Worm (Caenorhabditis elegans) whole organism, young adult: ENCODE results near the gene dpy-7.
A peak's percentile ranks its signal among the peaks of the same experiment; 100 is the strongest.

Experiments used
- F52B5.7 ChIP-seq: sonication (generic microtip); optimal IDR thresholded peaks from 2 replicates; lab custom pipeline; 2016; ENCODE audit warnings: mild to moderate bottlenecking, missing genetic modification characterization, missing compliant biosample characterization
- K11D2.4 ChIP-seq: fragments of 200-800 bp; sonication (Bioruptor generic); IDR thresholded peaks from 2 replicates; pipeline ENCODE4 v1.3.6; 2022; ENCODE audit warnings: missing genetic modification reagents, missing genetic modification characterization, missing compliant biosample characterization
- Y53G8AR.9 ChIP-seq: fragments of 200-800 bp; sonication (Bioruptor generic); conservative IDR thresholded peaks from 2 replicates; pipeline ENCODE4 v1.3.6; 2022; ENCODE audit warnings: missing genetic modification reagents, missing genetic modification characterization, missing compliant biosample characterization
- ZK185.1 ChIP-seq: sonication (generic microtip); optimal IDR thresholded peaks from 2 replicates; lab custom pipeline; 2016; ENCODE audit warnings: mild to moderate bottlenecking, missing genetic modification characterization, missing compliant biosample characterization; ENCODE audit not compliant: poor library complexity, severe bottlenecking
- aptf-3 ChIP-seq: fragments of 200-800 bp; sonication (Bioruptor generic); IDR thresholded peaks from 2 replicates; pipeline ENCODE4 v1.3.6; 2022; ENCODE audit warnings: missing genetic modification characterization, missing compliant biosample characterization
- attf-5 ChIP-seq: fragments of 200-800 bp; sonication (Bioruptor generic); optimal IDR thresholded peaks from 2 replicates; lab custom pipeline; 2018; ENCODE audit warnings: mild to moderate bottlenecking, missing genetic modification characterization, missing compliant biosample characterization
- bed-1 ChIP-seq: fragments of 200-800 bp; sonication (Bioruptor generic); IDR thresholded peaks from 2 replicates; pipeline ENCODE4 v1.3.6; 2022; ENCODE audit warnings: missing genetic modification reagents, missing genetic modification characterization, missing compliant biosample characterization
- cebp-2 ChIP-seq: fragments of 200-800 bp; sonication (Bioruptor generic); IDR thresholded peaks from 2 replicates; pipeline ENCODE4 v1.3.6; 2022; ENCODE audit warnings: missing genetic modification characterization, missing compliant biosample characterization
- ceh-100 ChIP-seq: fragments of 200-800 bp; sonication (Bioruptor generic); IDR thresholded peaks from 2 replicates; pipeline ENCODE4 v1.3.6; 2022; ENCODE audit warnings: missing genetic modification reagents, missing genetic modification characterization, missing compliant biosample characterization
- egl-18 ChIP-seq: fragments of 200-800 bp; sonication (Bioruptor generic); IDR thresholded peaks from 2 replicates; pipeline ENCODE4 v1.3.6; 2022; ENCODE audit warnings: missing genetic modification reagents, missing genetic modification characterization, missing compliant biosample characterization
- egrh-3 ChIP-seq: fragments of 200-800 bp; sonication (Bioruptor generic); IDR thresholded peaks from 2 replicates; pipeline ENCODE4 v1.3.6; 2022; ENCODE audit warnings: missing genetic modification reagents, missing genetic modification characterization, missing compliant biosample characterization
- hlh-12 ChIP-seq: sonication (generic microtip); optimal IDR thresholded peaks from 2 replicates; lab custom pipeline; 2016; ENCODE audit warnings: missing genetic modification characterization, missing compliant biosample characterization
- lin-35 ChIP-seq, 3 experiments: fragments of 150-350 bp in 2 of 3; sonication (generic microtip) in 1 of 3; optimal IDR thresholded peaks; 2 replicates each; lab custom pipeline; 2014 to 2018; ENCODE audit warnings: missing biosample characterization in 3 of 3, missing genetic modification characterization in 3 of 3, missing genetic modification reagents in 3 of 3
- lir-1 ChIP-seq: fragments of 200-800 bp; sonication (Bioruptor generic); conservative IDR thresholded peaks from 2 replicates; pipeline ENCODE4 v1.3.6; 2022; ENCODE audit warnings: missing genetic modification reagents, missing genetic modification characterization, missing compliant biosample characterization
- madf-3 ChIP-seq: fragments of 200-800 bp; sonication (Bioruptor generic); IDR thresholded peaks from 2 replicates; pipeline ENCODE4 v1.3.6; 2022; ENCODE audit warnings: missing genetic modification reagents, missing genetic modification characterization, missing compliant biosample characterization
- madf-8 ChIP-seq: fragments of 200-800 bp; sonication (Bioruptor generic); conservative IDR thresholded peaks from 2 replicates; pipeline ENCODE4 v1.3.6; 2022; ENCODE audit warnings: missing genetic modification reagents, missing genetic modification characterization, missing compliant biosample characterization
- nhr-120 ChIP-seq: fragments of 200-800 bp; sonication (Bioruptor generic); IDR thresholded peaks from 2 replicates; pipeline ENCODE4 v1.3.6; 2022; ENCODE audit warnings: missing genetic modification characterization, missing compliant biosample characterization
- nhr-80 ChIP-seq: sonication (generic microtip); optimal IDR thresholded peaks from 2 replicates; lab custom pipeline; 2016; ENCODE audit warnings: missing genetic modification characterization, missing compliant biosample characterization
- pbrm-1 ChIP-seq: fragments of 200-800 bp; sonication (Bioruptor generic); IDR thresholded peaks from 2 replicates; pipeline ENCODE4 v1.3.6; 2022; ENCODE audit warnings: missing genetic modification reagents, missing genetic modification characterization, missing compliant biosample characterization
- rec-8 ChIP-seq, 2 experiments: sonication (generic microtip); optimal IDR thresholded peaks; 2 replicates each; lab custom pipeline; 2016; ENCODE audit warnings: mild to moderate bottlenecking in 2 of 2, missing genetic modification characterization in 2 of 2, missing genetic modification reagents in 2 of 2, missing genotype in 2 of 2, missing biosample characterization in 1 of 2, missing compliant biosample characterization in 1 of 2, moderate library complexity in 1 of 2
- sea-2 ChIP-seq: fragments of 200-800 bp; sonication (Bioruptor generic); IDR thresholded peaks from 2 replicates; pipeline ENCODE4 v1.3.6; 2022; ENCODE audit warnings: missing genetic modification characterization, missing compliant biosample characterization
- snpc-1.3 ChIP-seq: sonication (generic microtip); optimal IDR thresholded peaks from 2 replicates; lab custom pipeline; 2017; ENCODE audit warnings: missing genetic modification characterization, mild to moderate bottlenecking, missing compliant biosample characterization, antibody characterized with exemption, moderate library complexity, missing genotype, missing genetic modification reagents; ENCODE audit not compliant: insufficient read depth
- somi-1 ChIP-seq: fragments of 200-800 bp; sonication (Bioruptor generic); optimal IDR thresholded peaks from 2 replicates; lab custom pipeline; 2018; ENCODE audit warnings: mild to moderate bottlenecking, missing genetic modification characterization, missing compliant biosample characterization
- sptf-2 ChIP-seq: fragments of 200-800 bp; sonication (Bioruptor generic); optimal IDR thresholded peaks from 2 replicates; lab custom pipeline; 2018; ENCODE audit warnings: mild to moderate bottlenecking, missing genetic modification characterization, missing compliant biosample characterization
- tbx-9 ChIP-seq: sonication (generic microtip); optimal IDR thresholded peaks from 2 replicates; lab custom pipeline; 2016; ENCODE audit warnings: borderline replicate concordance, missing genetic modification characterization, inconsistent platforms, missing compliant biosample characterization
- unc-62 ChIP-seq: fragments of 150-350 bp; optimal IDR thresholded peaks from 2 replicates; lab custom pipeline; 2014; ENCODE audit warnings: missing biosample characterization, missing genetic modification reagents, missing genetic modification characterization
- xnd-1 ChIP-seq: sonication (generic microtip); optimal IDR thresholded peaks from 2 replicates; lab custom pipeline; 2016; ENCODE audit warnings: missing genotype, missing genetic modification reagents, missing genetic modification characterization, missing compliant biosample characterization
- zfh-2 ChIP-seq: fragments of 200-800 bp; sonication (Bioruptor generic); conservative IDR thresholded peaks from 2 replicates; pipeline ENCODE4 v1.3.6; 2022; ENCODE audit warnings: missing genetic modification reagents, missing genetic modification characterization, missing compliant biosample characterization

dpy-7 gene

ce11 chrX:7547696-7548095 lies 10.1 kb upstream of the dpy-7 start:
- TF ChIP-seq tbx-9 (tag; lab: Kevin White, UChicago) (no peak), somi-1 (GFP tag; lab: Kevin White, UChicago) (no peak), zfh-2 (GFP tag; lab: Robert Waterston, UW) (peak; percentile 82), madf-3 (no peak), attf-5 (GFP tag; lab: Kevin White, UChicago) (no peak), Y53G8AR.9 (0 out of 2 replicates have a peak, but pooled peaks have one; percentile 46), bed-1 (GFP tag; lab: Robert Waterston, UW) (no peak), egrh-3 (GFP tag; lab: Robert Waterston, UW) (peak; percentile 60; the same call in 1 of the 2 replicates), pbrm-1 (GFP tag; lab: Robert Waterston, UW) (no peak)

DNA sequence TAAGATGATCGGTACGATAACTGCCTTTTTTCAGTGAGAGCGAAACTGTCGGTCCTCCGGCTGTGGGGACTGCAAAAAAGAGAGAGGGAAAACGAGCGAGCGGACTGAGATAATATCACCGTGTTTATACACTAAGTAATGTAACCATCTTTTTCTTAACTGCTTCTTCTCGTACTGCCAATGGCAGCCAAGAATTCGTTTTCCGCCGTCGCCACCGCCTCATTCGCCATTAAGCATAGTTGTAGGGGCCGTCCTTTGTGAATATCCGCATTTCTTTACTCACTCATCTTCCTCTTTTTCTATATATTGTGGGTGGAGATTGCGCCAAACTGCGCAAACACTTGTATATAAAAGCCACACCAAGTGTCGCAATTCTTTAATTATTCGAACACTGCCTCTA lies 8.9 kb upstream of the dpy-7 start, which contains the start of gene col-174:
Gene col-174, plus strand, starts transcription at position 301 of the 400 bp plus-strand sequence.
- no peak for TF ChIP-seq hlh-12 (tag; lab: Kevin White, UChicago)

- TF ChIP-seq aptf-3 (no peak), nhr-120 (GFP tag; lab: Robert Waterston, UW) (no peak), egl-18 (GFP tag; lab: Robert Waterston, UW) (no peak)
These were observed 3.5 kb upstream of the dpy-7 start for ce11 chrX:7541078-7541477.

DNA sequence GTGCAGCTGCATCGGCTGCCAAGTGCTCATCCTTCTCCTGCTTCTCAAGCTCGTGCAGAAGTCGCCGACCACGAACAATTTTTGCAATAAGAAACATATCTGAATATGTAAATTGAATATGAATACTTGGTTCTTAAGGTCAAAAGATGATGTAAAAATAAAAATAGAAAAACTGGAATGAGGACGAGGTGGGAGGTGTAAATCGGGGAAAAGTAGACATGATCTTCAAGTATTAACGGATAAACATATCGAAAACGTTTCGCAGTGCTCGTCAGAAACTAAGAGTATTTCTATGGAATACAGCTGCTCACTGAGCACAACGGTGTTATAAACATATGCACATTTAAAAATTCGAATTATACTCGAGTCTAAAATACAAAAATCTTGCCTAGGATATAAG lies 2.4 kb upstream of the dpy-7 start, which contains the start of gene glb-16:
Gene glb-16, minus strand, starts transcription at position 101 of the 400 bp plus-strand sequence.
- TF ChIP-seq ceh-100 (GFP tag; lab: Robert Waterston, UW), result no peak
- no peak for TF ChIP-seq rec-8 (tag; optimal IDR thresholded peaks at IDR 0.05; lab: Kevin White, UChicago)
- no peak for TF ChIP-seq ZK185.1 (tag; lab: Kevin White, UChicago)
- no peak for TF ChIP-seq unc-62 (GFP tag; lab: Kevin White, UChicago)
- no peak for TF ChIP-seq lin-35 (GFP tag; optimal IDR thresholded peaks at IDR 0.05; lab: Kevin White, UChicago)
- no peak for TF ChIP-seq xnd-1 (tag; lab: Kevin White, UChicago)
- TF ChIP-seq K11D2.4 (GFP tag; lab: Robert Waterston, UW), result no peak
- no peak for TF ChIP-seq cebp-2 (GFP tag; lab: Robert Waterston, UW)
- no peak for TF ChIP-seq bed-1 (GFP tag; lab: Robert Waterston, UW)

DNA sequence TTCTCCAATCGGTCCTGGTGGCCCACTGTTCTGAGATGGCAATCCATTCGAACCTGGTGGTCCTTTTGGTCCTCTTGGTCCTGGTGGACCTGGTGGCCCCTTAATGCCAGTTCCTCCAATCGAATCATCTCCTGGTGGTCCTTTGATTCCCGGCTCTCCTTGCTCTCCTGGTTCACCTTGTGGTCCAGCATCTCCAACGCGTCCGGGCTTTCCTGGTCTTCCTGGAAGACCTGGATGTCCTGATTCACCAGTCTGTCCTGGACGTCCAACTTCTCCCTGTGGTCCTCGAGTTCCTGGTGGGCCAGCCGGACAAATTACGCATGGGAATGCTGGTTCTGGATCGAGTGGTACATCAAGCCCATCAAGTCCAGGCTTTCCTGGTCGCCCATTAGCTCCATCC lies 723 bp downstream of the dpy-7 start:
- TF ChIP-seq nhr-80 (tag; lab: Kevin White, UChicago) (no peak), snpc-1.3 (no peak), zfh-2 (GFP tag; lab: Robert Waterston, UW) (peak; percentile 82), sptf-2 (no peak), lir-1 (GFP tag; lab: Robert Waterston, UW) (no peak), sea-2 (no peak), aptf-3 (no peak), egrh-3 (GFP tag; lab: Robert Waterston, UW) (0 out of 2 replicates have a peak, but pooled peaks have one; percentile 2)

DNA sequence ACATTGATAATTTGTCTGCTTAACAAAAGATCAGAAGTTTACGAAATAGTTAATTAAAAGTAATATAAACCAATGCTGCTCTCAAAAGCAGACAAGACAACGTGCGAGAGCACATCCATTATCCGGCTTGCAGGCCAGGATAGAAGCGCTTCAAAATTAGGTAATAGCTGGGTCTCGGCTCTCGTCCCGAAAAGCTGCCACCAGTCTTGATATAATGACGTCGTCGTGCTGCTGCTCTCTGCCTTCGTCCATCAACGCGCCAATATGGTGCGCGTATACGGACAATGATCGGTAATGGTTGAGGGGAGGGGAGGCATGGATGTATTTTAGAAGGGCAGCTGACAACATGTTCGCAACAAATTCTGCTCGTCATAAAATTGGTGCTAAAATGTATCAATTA lies 3.1 kb downstream of the dpy-7 start:
- TF ChIP-seq zfh-2 (GFP tag; lab: Robert Waterston, UW) (0 out of 2 replicates have a peak, but pooled peaks have one; percentile 23), F52B5.7 (no peak), madf-8 (no peak), lin-35 (GFP tag; optimal IDR thresholded peaks at IDR 0.05; lab: Kevin White, UChicago) (no peak)
